Worm (Caenorhabditis elegans): ENCODE data around the gene srw-109.

- no peak for TF ChIP-seq daf-12 (tag; optimal IDR thresholded peaks at IDR 0.05)
- TF ChIP-seq mdl-1 (tag; optimal IDR thresholded peaks at IDR 0.05) = no peak
Observed at ce11 chrV:562834-563233, 45.9 kb downstream of the srw-109 start, which contains the start of gene C14C6.2.

Measured in whole organism, L3 larva.